Worm (Caenorhabditis elegans) whole organism, L1 larva: Measurements from ENCODE around the gene VM106R.1.

Experiments used
- C16A3.4 ChIP-seq: fragments of 150-350 bp; optimal IDR thresholded peaks from 2 replicates; lab custom pipeline; 2014; ENCODE audit warnings: missing biosample characterization, missing genetic modification characterization
- F16B12.6 ChIP-seq: fragments of 150-350 bp; optimal IDR thresholded peaks from 2 replicates; lab custom pipeline; 2014; ENCODE audit warnings: missing biosample characterization, missing genetic modification characterization
- aly-2 ChIP-seq: fragments of 150-350 bp; optimal IDR thresholded peaks from 2 replicates; lab custom pipeline; 2014; ENCODE audit warnings: missing biosample characterization, missing genetic modification characterization
- ama-1 ChIP-seq: fragments of 150-350 bp; optimal IDR thresholded peaks from 2 replicates; lab custom pipeline; 2014
- blmp-1 ChIP-seq: fragments of 150-350 bp; optimal IDR thresholded peaks from 2 replicates; lab custom pipeline; 2014; ENCODE audit warnings: missing biosample characterization, missing genetic modification characterization
- ceh-63 ChIP-seq: fragments of 200-800 bp; sonication (Bioruptor generic); optimal IDR thresholded peaks from 2 replicates; lab custom pipeline; 2018; ENCODE audit warnings: mild to moderate bottlenecking, missing genetic modification characterization, missing compliant biosample characterization
- ces-1 ChIP-seq: fragments of 150-350 bp; optimal IDR thresholded peaks from 2 replicates; lab custom pipeline; 2014; ENCODE audit warnings: missing biosample characterization, missing genetic modification reagents, missing genetic modification characterization
- dpl-1 ChIP-seq, 3 experiments: fragments of 150-350 bp in 2 of 3; sonication (generic microtip) in 1 of 3; optimal IDR thresholded peaks; 2 replicates each; lab custom pipeline; 2014 to 2017; ENCODE audit warnings: missing biosample characterization in 3 of 3, missing genetic modification characterization in 3 of 3, missing genetic modification reagents in 3 of 3
- dsc-1 ChIP-seq: sonication (generic microtip); optimal IDR thresholded peaks from 2 replicates; lab custom pipeline; 2016; ENCODE audit warnings: mild to moderate bottlenecking, missing genetic modification characterization, missing compliant biosample characterization
- efl-1 ChIP-seq, 4 experiments: fragments of 150-350 bp; optimal IDR thresholded peaks in 3 of 4; peaks in 1 of 4; 1 replicate in 1 of 4; 2 replicates in 3 of 4; lab custom pipeline; 2014; ENCODE audit warnings: missing biosample characterization in 2 of 4, missing genetic modification characterization in 2 of 4, missing genetic modification reagents in 2 of 4
- egl-13 ChIP-seq: sonication (generic microtip); optimal IDR thresholded peaks from 2 replicates; lab custom pipeline; 2016; ENCODE audit warnings: missing genotype, missing genetic modification reagents, missing genetic modification characterization, missing compliant biosample characterization
- fkh-10 ChIP-seq: sonication (generic microtip); optimal IDR thresholded peaks from 2 replicates; lab custom pipeline; 2017; ENCODE audit warnings: missing biosample characterization, missing genetic modification reagents, missing genetic modification characterization
- fos-1 ChIP-seq: fragments of 150-350 bp; optimal IDR thresholded peaks from 2 replicates; lab custom pipeline; 2014; ENCODE audit warnings: missing biosample characterization, missing genetic modification characterization
- grh-1 ChIP-seq: fragments of 200-800 bp; sonication (Bioruptor generic); IDR thresholded peaks from 2 replicates; pipeline ENCODE4 v1.3.6; 2022; ENCODE audit warnings: missing genetic modification reagents, missing genetic modification characterization, missing compliant biosample characterization
- hlh-17 ChIP-seq: fragments of 200-800 bp; sonication (Bioruptor generic); optimal IDR thresholded peaks from 2 replicates; lab custom pipeline; 2018; ENCODE audit warnings: missing genetic modification characterization, mild to moderate bottlenecking, missing compliant biosample characterization, moderate library complexity, borderline replicate concordance
- hpl-2 ChIP-seq: fragments of 150-350 bp; optimal IDR thresholded peaks from 2 replicates; lab custom pipeline; 2014; ENCODE audit warnings: missing biosample characterization, missing genetic modification reagents, missing genetic modification characterization
- irx-1 ChIP-seq: sonication (generic microtip); optimal IDR thresholded peaks from 2 replicates; lab custom pipeline; 2016; ENCODE audit warnings: missing genetic modification characterization, missing compliant biosample characterization
- lin-13 ChIP-seq: fragments of 150-350 bp; optimal IDR thresholded peaks from 2 replicates; lab custom pipeline; 2014; ENCODE audit warnings: missing biosample characterization, missing genetic modification reagents, missing genetic modification characterization
- lin-14 ChIP-seq: fragments of 200-800 bp; sonication (Bioruptor generic); optimal IDR thresholded peaks from 2 replicates; lab custom pipeline; 2018; ENCODE audit warnings: mild to moderate bottlenecking, missing genetic modification characterization, moderate library complexity, missing compliant biosample characterization
- lin-15B ChIP-seq: fragments of 150-350 bp; sonication (generic microtip); optimal IDR thresholded peaks from 3 replicates; lab custom pipeline; 2014; ENCODE audit warnings: missing biosample characterization, missing genetic modification characterization
- lin-35 ChIP-seq, 2 experiments: fragments of 150-350 bp; optimal IDR thresholded peaks; 2 replicates each; lab custom pipeline; 2014; ENCODE audit warnings: missing biosample characterization in 2 of 2, missing genetic modification characterization in 2 of 2, missing genetic modification reagents in 2 of 2
- lin-39 ChIP-seq: fragments of 150-350 bp; optimal IDR thresholded peaks from 2 replicates; lab custom pipeline; 2014; ENCODE audit warnings: missing biosample characterization, missing genetic modification reagents, missing genetic modification characterization
- lsy-2 ChIP-seq, 2 experiments: fragments of 150-350 bp; optimal IDR thresholded peaks; 2 replicates each; lab custom pipeline; 2014; ENCODE audit warnings: missing biosample characterization in 2 of 2, missing genetic modification characterization in 2 of 2
- mab-9 ChIP-seq: fragments of 200-800 bp; sonication (Bioruptor generic); IDR thresholded peaks from 2 replicates; pipeline ENCODE4 v1.3.6; 2022; ENCODE audit warnings: missing genetic modification reagents, missing genetic modification characterization, missing compliant biosample characterization
- nhr-11 ChIP-seq: fragments of 150-350 bp; optimal IDR thresholded peaks from 2 replicates; lab custom pipeline; 2014; ENCODE audit warnings: missing biosample characterization, missing genetic modification characterization
- nhr-20 ChIP-seq: sonication (generic microtip); optimal IDR thresholded peaks from 2 replicates; lab custom pipeline; 2016; ENCODE audit warnings: mild to moderate bottlenecking, missing genetic modification characterization, missing compliant biosample characterization
- nhr-237 ChIP-seq: fragments of 150-350 bp; optimal IDR thresholded peaks from 2 replicates; lab custom pipeline; 2014; ENCODE audit warnings: missing biosample characterization, missing genetic modification characterization
- nhr-71 ChIP-seq: sonication (generic microtip); optimal IDR thresholded peaks from 2 replicates; lab custom pipeline; 2016; ENCODE audit warnings: mild to moderate bottlenecking, missing genetic modification characterization, moderate library complexity, missing compliant biosample characterization
- nhr-76 ChIP-seq: sonication (generic microtip); optimal IDR thresholded peaks from 2 replicates; lab custom pipeline; 2017; ENCODE audit warnings: missing biosample characterization, missing genetic modification characterization
- nhr-77 ChIP-seq: fragments of 150-350 bp; optimal IDR thresholded peaks from 2 replicates; lab custom pipeline; 2014; ENCODE audit warnings: missing biosample characterization, missing genetic modification characterization
- pqm-1 ChIP-seq: sonication (generic microtip); optimal IDR thresholded peaks from 3 replicates; lab custom pipeline; 2017; ENCODE audit warnings: missing biosample characterization, missing genetic modification characterization
- skn-1 ChIP-seq: fragments of 150-350 bp; optimal IDR thresholded peaks from 2 replicates; lab custom pipeline; 2014; ENCODE audit warnings: missing biosample characterization, missing genetic modification characterization
- snpc-4 ChIP-seq: fragments of 150-350 bp; optimal IDR thresholded peaks from 2 replicates; lab custom pipeline; 2014; ENCODE audit warnings: missing biosample characterization, missing genetic modification characterization
- snu-23 ChIP-seq: sonication (generic microtip); optimal IDR thresholded peaks from 2 replicates; lab custom pipeline; 2016; ENCODE audit warnings: missing genetic modification characterization, missing compliant biosample characterization
- sup-37 ChIP-seq: fragments of 200-800 bp; sonication (Bioruptor generic); optimal IDR thresholded peaks from 2 replicates; lab custom pipeline; 2018; ENCODE audit warnings: mild to moderate bottlenecking, missing genetic modification characterization, missing compliant biosample characterization
- unc-62 ChIP-seq: fragments of 150-350 bp; optimal IDR thresholded peaks from 2 replicates; lab custom pipeline; 2014; ENCODE audit warnings: missing biosample characterization, missing genetic modification reagents, missing genetic modification characterization
- unc-98 ChIP-seq: fragments of 200-800 bp; sonication (Bioruptor generic); IDR thresholded peaks from 2 replicates; pipeline ENCODE4 v1.3.6; 2022; ENCODE audit warnings: missing genetic modification characterization, missing compliant biosample characterization
- ztf-11 ChIP-seq, 2 experiments: sonication (generic microtip); optimal IDR thresholded peaks; 2 replicates each; lab custom pipeline; 2016 to 2017; ENCODE audit warnings: missing genetic modification characterization in 2 of 2, missing biosample characterization in 1 of 2, missing compliant biosample characterization in 1 of 2

Gene VM106R.1

ce11 chrII:10784780-10785463 lies 44.1 kb downstream of the VM106R.1 start, which contains the start of gene cdl-1 (continued):
- TF ChIP-seq mab-9 (GFP tag; lab: Robert Waterston, UW) (0 out of 2 replicates have a peak, but pooled peaks have one; percentile 21), ces-1 (GFP tag; lab: Kevin White, UChicago) (no peak), hlh-17 (no peak), lsy-2 (tag; optimal IDR thresholded peaks at IDR 0.05; lab: Kevin White, UChicago) (peak; percentile 76 to 90), dsc-1 (tag; lab: Kevin White, UChicago) (peak; percentile 37), unc-62 (GFP tag; lab: Kevin White, UChicago) (no peak), lin-13 (GFP tag; lab: Kevin White, UChicago) (no peak), nhr-237 (tag; lab: Kevin White, UChicago) (no peak), ceh-63 (GFP tag; lab: Kevin White, UChicago) (no peak), aly-2 (tag; lab: Kevin White, UChicago) (no peak), fos-1 (tag; lab: Kevin White, UChicago) (peak; percentile 53), nhr-20 (peak; percentile 67), egl-13 (peak; percentile 17), lin-39 (tag; lab: Kevin White, UChicago) (no peak), ztf-11 (tag; optimal IDR thresholded peaks at IDR 0.05; lab: Kevin White, UChicago) (peak in 1 of 2 experiments; percentile 65), sup-37 (GFP tag; lab: Kevin White, UChicago) (no peak), pqm-1 (tag; lab: Kevin White, UChicago) (no peak), hpl-2 (GFP tag; lab: Kevin White, UChicago) (no peak), irx-1 (tag; lab: Kevin White, UChicago) (peak; percentile 7), snpc-4 (tag; lab: Kevin White, UChicago) (peak; percentile 45), unc-98 (no peak), nhr-77 (peak; percentile 17), F16B12.6 (tag; lab: Kevin White, UChicago) (peak; percentile 93), ama-1 (no peak), snu-23 (peak; percentile 75), nhr-76 (no peak), lin-14 (GFP tag; lab: Kevin White, UChicago) (no peak), lin-15B (peak; percentile 68), C16A3.4 (peak; percentile 83), efl-1 (optimal IDR thresholded peaks at IDR 0.05; lab: Kevin White, UChicago) (peak; percentile 86 to 96), efl-1 (GFP tag; optimal IDR thresholded peaks at IDR 0.05 in 1 of 2; lab: Kevin White, UChicago) (peak; percentile 96 to 100), grh-1 (GFP tag; lab: Robert Waterston, UW) (no peak), fkh-10 (GFP tag; lab: Kevin White, UChicago) (no peak), blmp-1 (tag; lab: Kevin White, UChicago) (peak; percentile 66)

- TF ChIP-seq nhr-76 = no peak
- TF ChIP-seq efl-1 (optimal IDR thresholded peaks at IDR 0.05; lab: Kevin White, UChicago) = no peak
- TF ChIP-seq efl-1 (GFP tag; optimal IDR thresholded peaks at IDR 0.05 in 1 of 2; lab: Kevin White, UChicago) = peak in 1 of 2 experiments; percentile 41
Measured at ce11 chrII:10784248-10784647, 44.7 kb downstream of the VM106R.1 start.

ce11 chrII:10783201-10783962 lies 45.6 kb downstream of the VM106R.1 start, which contains the start of gene ect-2:
Gene ect-2 (minus strand): TSS chrII:10783962.
- peak; percentile 21 for TF ChIP-seq nhr-71 (tag; lab: Kevin White, UChicago)
- peak; percentile 29 for TF ChIP-seq snu-23
- peak; percentile 13 for TF ChIP-seq blmp-1 (tag; lab: Kevin White, UChicago)
- peak; percentile 4 to 58 for TF ChIP-seq lsy-2 (tag; optimal IDR thresholded peaks at IDR 0.05; lab: Kevin White, UChicago)
- peak; percentile 77 to 93 for TF ChIP-seq lin-35 (GFP tag; optimal IDR thresholded peaks at IDR 0.05; lab: Kevin White, UChicago)
- peak; percentile 9 for TF ChIP-seq skn-1 (tag; lab: Kevin White, UChicago)
- TF ChIP-seq dpl-1 (GFP tag; optimal IDR thresholded peaks at IDR 0.05; lab: Kevin White, UChicago) = peak; percentile 81 to 90 (median 86)
- TF ChIP-seq F16B12.6 (tag; lab: Kevin White, UChicago) = peak; percentile 82
- TF ChIP-seq nhr-20 = no peak
- no peak for TF ChIP-seq nhr-11 (tag; lab: Kevin White, UChicago)
- TF ChIP-seq efl-1 (optimal IDR thresholded peaks at IDR 0.05; lab: Kevin White, UChicago) = peak; percentile 86 to 88
- TF ChIP-seq efl-1 (GFP tag; optimal IDR thresholded peaks at IDR 0.05 in 1 of 2; lab: Kevin White, UChicago) = peak; percentile 87 to 99
- TF ChIP-seq snpc-4 (tag; lab: Kevin White, UChicago) = no peak
